Worm (Caenorhabditis elegans): ENCODE data around the gene cutl-3.

DNA sequence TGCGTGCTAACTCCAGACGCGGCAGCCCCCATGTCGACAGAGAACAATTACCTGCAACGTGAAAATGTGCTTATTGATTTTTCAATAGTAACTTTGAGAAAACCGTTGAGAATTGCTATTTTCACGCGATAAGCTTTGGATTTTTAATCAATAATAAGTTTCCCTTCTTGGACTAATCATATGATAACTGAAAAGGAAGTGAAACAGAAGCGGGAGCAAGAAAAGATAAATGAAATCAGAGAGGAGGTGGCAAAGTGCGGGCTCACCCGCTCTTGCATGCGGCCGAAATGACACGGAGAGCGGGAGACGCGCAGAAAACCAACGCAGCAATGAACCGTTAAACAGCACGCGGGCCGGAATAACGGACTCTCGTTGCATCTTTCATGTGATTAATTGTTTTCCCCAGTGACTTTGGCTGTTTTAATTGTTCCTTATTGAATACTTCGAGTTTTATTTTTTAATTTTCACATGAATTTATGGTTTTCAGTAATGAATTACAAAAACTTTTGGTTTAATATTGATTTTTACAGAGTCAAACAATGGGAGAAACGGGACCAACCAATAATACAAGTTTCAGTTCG lies 28.7 kb downstream of the cutl-3 start, which contains the start of the genes flwr-1 and tbc-1:
- no peak for TF ChIP-seq unc-62 (GFP tag; optimal IDR thresholded peaks at IDR 0.05 in 1 of 2)
- no peak for TF ChIP-seq unc-62 (tag; optimal IDR thresholded peaks at IDR 0.05)
- TF ChIP-seq ces-1 (GFP tag; optimal IDR thresholded peaks at IDR 0.05): no peak
- TF ChIP-seq mdt-29 (GFP tag; IDR thresholded peaks at IDR 0.05): no peak

All from whole organism, L4 larva.